Worm (Caenorhabditis elegans): ENCODE data around the gene F18A11.3.
"Not testable (repeated sequence)": the region's sequence is repeated elsewhere in the genome, so short reads cannot be mapped to it uniquely, and the experiment has no call there.

DNA sequence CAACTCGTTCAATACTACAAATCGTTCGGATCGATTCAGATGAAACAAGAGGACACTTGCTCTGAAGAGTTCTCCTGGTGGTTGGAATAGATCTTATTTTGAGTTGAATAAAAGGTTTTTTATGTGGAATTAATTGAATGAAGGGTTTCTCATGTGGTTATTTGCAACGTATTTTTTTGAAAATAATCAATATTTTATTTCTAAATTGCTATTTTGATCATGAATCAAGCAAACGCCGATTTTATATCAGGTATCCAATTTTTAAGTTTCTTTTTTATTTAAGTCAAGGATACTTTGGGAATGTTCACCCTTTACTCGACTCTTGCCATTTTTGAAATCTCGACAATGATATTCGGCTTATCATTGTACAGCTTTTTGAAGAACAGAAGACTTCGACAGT, 44.0 kb upstream of the F18A11.3 start, which contains the start of gene Y81G3A.2:
- not testable (repeated sequence) for TF ChIP-seq hmbx-1 (tag; optimal IDR thresholded peaks at IDR 0.05); flt-1 (GFP tag; IDR thresholded peaks at IDR 0.05); hmg-4 (GFP tag; optimal IDR thresholded peaks at IDR 0.05); hnd-1 (tag; optimal IDR thresholded peaks at IDR 0.05); sea-1 (GFP tag; conservative IDR thresholded peaks at IDR 0.05); ama-1 (optimal IDR thresholded peaks at IDR 0.05); tbx-11 (GFP tag; IDR thresholded peaks at IDR 0.05); ets-7 (tag; optimal IDR thresholded peaks at IDR 0.05); pes-1 (GFP tag; IDR thresholded peaks at IDR 0.05); ceh-36 (tag; optimal IDR thresholded peaks at IDR 0.05); F13C5.2 (tag; optimal IDR thresholded peaks at IDR 0.05); scrt-1 (GFP tag; IDR thresholded peaks at IDR 0.05); tra-4 (tag; optimal IDR thresholded peaks at IDR 0.05)

Data from whole organism, early embryonic.